Worm (Caenorhabditis elegans) whole organism, L1 larva: Measurements from ENCODE around the gene msp-49.

Experiments used
- aha-1 ChIP-seq: fragments of 150-350 bp; optimal IDR thresholded peaks from 2 replicates; lab custom pipeline; 2014; ENCODE audit warnings: missing biosample characterization, missing genetic modification characterization
- aly-2 ChIP-seq: fragments of 150-350 bp; optimal IDR thresholded peaks from 2 replicates; lab custom pipeline; 2014; ENCODE audit warnings: missing biosample characterization, missing genetic modification characterization
- ceh-82 ChIP-seq, 3 experiments: fragments of 150-350 bp in 1 of 3; sonication (generic microtip) in 2 of 3; optimal IDR thresholded peaks; 2 replicates each; lab custom pipeline; 2014 to 2017; ENCODE audit warnings: missing biosample characterization in 3 of 3, missing genetic modification characterization in 3 of 3
- egl-27 ChIP-seq, 2 experiments: fragments of 150-350 bp in 1 of 2; sonication (generic microtip); optimal IDR thresholded peaks; 3 replicates each; lab custom pipeline; 2017 to 2018; ENCODE audit warnings: missing biosample characterization in 2 of 2, missing genetic modification characterization in 2 of 2, missing genetic modification reagents in 2 of 2
- elt-2 ChIP-seq: sonication (generic microtip); optimal IDR thresholded peaks from 2 replicates; lab custom pipeline; 2016; ENCODE audit warnings: missing genetic modification characterization, mild to moderate bottlenecking, inconsistent platforms, missing compliant biosample characterization, missing genetic modification reagents
- lin-35 ChIP-seq, 2 experiments: fragments of 150-350 bp; optimal IDR thresholded peaks; 2 replicates each; lab custom pipeline; 2014; ENCODE audit warnings: missing biosample characterization in 2 of 2, missing genetic modification characterization in 2 of 2, missing genetic modification reagents in 2 of 2
- lsy-2 ChIP-seq, 2 experiments: fragments of 150-350 bp; optimal IDR thresholded peaks; 2 replicates each; lab custom pipeline; 2014; ENCODE audit warnings: missing biosample characterization in 2 of 2, missing genetic modification characterization in 2 of 2
- mef-2 ChIP-seq: fragments of 150-350 bp; optimal IDR thresholded peaks from 2 replicates; lab custom pipeline; 2014; ENCODE audit warnings: missing biosample characterization, missing genetic modification characterization
- nhr-76 ChIP-seq: sonication (generic microtip); optimal IDR thresholded peaks from 2 replicates; lab custom pipeline; 2017; ENCODE audit warnings: missing biosample characterization, missing genetic modification characterization
- nhr-84 ChIP-seq: sonication (generic microtip); optimal IDR thresholded peaks from 2 replicates; lab custom pipeline; 2017; ENCODE audit warnings: missing biosample characterization, missing genetic modification characterization
- sptf-1 ChIP-seq: fragments of 150-350 bp; optimal IDR thresholded peaks from 2 replicates; lab custom pipeline; 2014; ENCODE audit warnings: missing biosample characterization, missing genetic modification characterization
- tlp-1 ChIP-seq: fragments of 150-350 bp; optimal IDR thresholded peaks from 2 replicates; lab custom pipeline; 2014; ENCODE audit warnings: missing biosample characterization, missing genetic modification characterization
- ztf-4 ChIP-seq: fragments of 150-350 bp; optimal IDR thresholded peaks from 2 replicates; lab custom pipeline; 2014; ENCODE audit warnings: missing biosample characterization, missing genetic modification characterization

DNA sequence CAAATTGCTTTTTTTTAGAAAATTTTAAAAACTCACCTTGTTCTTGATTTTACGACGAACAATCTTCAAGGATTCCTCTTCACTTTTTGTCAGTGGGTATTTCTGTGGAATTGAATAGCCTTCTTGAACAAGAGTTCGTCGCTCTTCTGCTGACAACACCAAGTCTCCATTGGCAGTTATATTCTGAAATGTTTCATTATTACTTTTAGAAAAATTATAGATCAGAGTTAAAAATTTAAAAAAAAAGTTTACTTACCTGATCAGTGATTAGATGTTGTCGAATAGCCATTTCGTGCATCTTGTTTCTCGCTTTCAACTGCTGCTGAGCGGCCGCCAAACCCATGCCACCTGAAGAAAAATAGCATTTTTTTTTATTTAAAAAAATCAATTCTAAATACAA, 13.9 kb upstream of the msp-49 start:
- TF ChIP-seq nhr-84 (tag; lab: Kevin White, UChicago) (no peak), lin-35 (GFP tag; optimal IDR thresholded peaks at IDR 0.05; lab: Kevin White, UChicago) (no peak), lsy-2 (tag; optimal IDR thresholded peaks at IDR 0.05; lab: Kevin White, UChicago) (no peak), mef-2 (no peak), aly-2 (tag; lab: Kevin White, UChicago) (no peak), aha-1 (tag; lab: Kevin White, UChicago) (no peak), elt-2 (tag; lab: Kevin White, UChicago) (no peak), ztf-4 (tag; lab: Kevin White, UChicago) (no peak), nhr-76 (tag; lab: Kevin White, UChicago) (no peak), ceh-82 (tag; optimal IDR thresholded peaks at IDR 0.05; lab: Kevin White, UChicago) (no peak), egl-27 (tag; optimal IDR thresholded peaks at IDR 0.05; lab: Kevin White, UChicago) (no peak), sptf-1 (tag; lab: Kevin White, UChicago) (no peak), tlp-1 (tag; lab: Kevin White, UChicago) (no peak)
